Fruit fly (Drosophila melanogaster): Measurements from ENCODE around the gene Phyhd1.

- TF ChIP-seq CG4318 (GFP tag; optimal IDR thresholded peaks at IDR 0.05) (no peak), CG11294 (GFP tag; IDR thresholded peaks at IDR 0.05) (peak; percentile 12; the same call in 1 of the 2 replicates)
Measured at dm6 chr3R:10629973-10630372, 50.8 kb downstream of the Phyhd1 start.
